Worm (Caenorhabditis elegans): ENCODE data around the gene rpn-9.

rpn-9 gene

ce11 chrII:11226379-11226778 lies 12.3 kb downstream of the rpn-9 start, which contains the start of gene T06D8.2:
T06D8.2 (plus strand) TSS chrII:11226679.
- TF ChIP-seq hlh-30 (tag; optimal IDR thresholded peaks at IDR 0.05; ENCODE audit: insufficient read depth) = no peak

ce11 chrII:11224045-11224481 lies 14.7 kb downstream of the rpn-9 start:
- TF ChIP-seq pag-3 (tag; optimal IDR thresholded peaks at IDR 0.05; ENCODE audit: borderline replicate concordance) (no peak), ama-1 (optimal IDR thresholded peaks at IDR 0.05) (peak; percentile 88), pha-4 (tag; optimal IDR thresholded peaks at IDR 0.05) (no peak), pat-9 (tag; optimal IDR thresholded peaks at IDR 0.05) (no peak), T23F11.4 (GFP tag; optimal IDR thresholded peaks at IDR 0.05) (no peak), unc-86 (tag; optimal IDR thresholded peaks at IDR 0.05) (no peak), dve-1 (tag; optimal IDR thresholded peaks at IDR 0.05) (peak; percentile 17), nfya-1 (tag; optimal IDR thresholded peaks at IDR 0.05) (peak; percentile 50), ceh-9 (tag; optimal IDR thresholded peaks at IDR 0.05) (no peak), pax-1 (tag; optimal IDR thresholded peaks at IDR 0.05) (no peak), Y22D7AL.16 (tag; optimal IDR thresholded peaks at IDR 0.05) (no peak), gmeb-2 (tag; optimal IDR thresholded peaks at IDR 0.05) (no peak), sdc-2 (tag; optimal IDR thresholded peaks at IDR 0.05) (no peak), F13H6.1 (tag; optimal IDR thresholded peaks at IDR 0.05) (no peak), nhr-11 (tag; optimal IDR thresholded peaks at IDR 0.05) (no peak), C08G9.2 (tag; optimal IDR thresholded peaks at IDR 0.05) (no peak)

ce11 chrII:11221771-11222355 lies 16.9 kb downstream of the rpn-9 start, which contains the start of gene plpr-1:
plpr-1 (plus strand) TSS chrII:11222305.
- TF ChIP-seq pax-1 (tag; optimal IDR thresholded peaks at IDR 0.05) = no peak
- TF ChIP-seq ets-4 (tag; optimal IDR thresholded peaks at IDR 0.05) = peak; percentile 19

- no peak for TF ChIP-seq ceh-24 (tag; optimal IDR thresholded peaks at IDR 0.05)
- TF ChIP-seq dmd-4 (tag; optimal IDR thresholded peaks at IDR 0.05; ENCODE audit: borderline replicate concordance) = no peak
- TF ChIP-seq ttx-3 (tag; optimal IDR thresholded peaks at IDR 0.05) = no peak
- no peak for TF ChIP-seq hlh-30 (tag; optimal IDR thresholded peaks at IDR 0.05; ENCODE audit: insufficient read depth)
- TF ChIP-seq pha-2 (tag; optimal IDR thresholded peaks at IDR 0.05) = no peak
- TF ChIP-seq ceh-48 (tag; optimal IDR thresholded peaks at IDR 0.05) = no peak
- no peak for TF ChIP-seq ets-4 (tag; optimal IDR thresholded peaks at IDR 0.05)
- TF ChIP-seq ceh-14 (tag; optimal IDR thresholded peaks at IDR 0.05) = no peak
- TF ChIP-seq pat-9 (tag; optimal IDR thresholded peaks at IDR 0.05) = no peak
- TF ChIP-seq hlh-8 (tag; optimal IDR thresholded peaks at IDR 0.05) = no peak
- no peak for TF ChIP-seq unc-3 (GFP tag; conservative IDR thresholded peaks at IDR 0.05)
- TF ChIP-seq unc-3 (tag; optimal IDR thresholded peaks at IDR 0.05) = no peak
Observed at ce11 chrII:11205783-11206182, 32.9 kb downstream of the rpn-9 start.

- TF ChIP-seq che-1 (tag; optimal IDR thresholded peaks at IDR 0.05) (no peak), pat-9 (tag; optimal IDR thresholded peaks at IDR 0.05) (no peak), fax-1 (tag; optimal IDR thresholded peaks at IDR 0.05) (no peak), hlh-6 (tag; optimal IDR thresholded peaks at IDR 0.05) (no peak), T23F11.4 (GFP tag; optimal IDR thresholded peaks at IDR 0.05) (no peak)
Observed at ce11 chrII:11204731-11205130, 34.0 kb downstream of the rpn-9 start.

- no peak for TF ChIP-seq ceh-9 (tag; optimal IDR thresholded peaks at IDR 0.05)
- no peak for TF ChIP-seq tbx-7 (tag; optimal IDR thresholded peaks at IDR 0.05)
- no peak for TF ChIP-seq dve-1 (tag; optimal IDR thresholded peaks at IDR 0.05)
- TF ChIP-seq ceh-14 (tag; optimal IDR thresholded peaks at IDR 0.05) = no peak
- TF ChIP-seq ref-2 (tag; optimal IDR thresholded peaks at IDR 0.05) = no peak
- no peak for TF ChIP-seq ttx-3 (tag; optimal IDR thresholded peaks at IDR 0.05)
- no peak for TF ChIP-seq ama-1 (optimal IDR thresholded peaks at IDR 0.05)
- no peak for TF ChIP-seq fkh-10 (GFP tag; optimal IDR thresholded peaks at IDR 0.05)
- no peak for TF ChIP-seq mec-3 (tag; optimal IDR thresholded peaks at IDR 0.05; ENCODE audit: borderline replicate concordance)
Observed at ce11 chrII:11202581-11203271, 36.0 kb downstream of the rpn-9 start, which contains the start of gene srap-1. srap-1 (plus strand) TSS chrII:11203221.
